Worm (Caenorhabditis elegans): ENCODE results near the gene F18E3.13.

DNA sequence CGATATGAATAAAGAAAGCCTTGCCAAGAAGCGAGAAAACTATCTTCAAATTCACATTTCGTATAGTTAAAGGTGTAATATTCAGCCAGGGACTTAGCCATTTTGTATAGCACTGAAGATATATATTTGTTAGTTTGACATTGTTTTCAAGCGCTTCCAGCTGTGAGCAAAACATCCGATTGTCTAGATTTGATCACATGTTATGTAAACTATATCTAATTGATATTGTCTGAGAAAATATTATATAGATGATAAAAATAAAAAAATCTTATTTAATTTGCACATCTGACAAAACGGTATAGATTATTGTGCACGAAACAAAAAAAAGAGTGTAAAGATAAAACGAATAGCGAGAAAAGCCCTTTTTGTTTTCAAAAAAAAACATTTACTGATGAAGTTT, 48.7 kb downstream of the F18E3.13 start, which contains the start of gene srh-89:
- TF ChIP-seq ceh-13 (GFP tag; optimal IDR thresholded peaks at IDR 0.05) (no peak), ets-7 (tag; optimal IDR thresholded peaks at IDR 0.05) (no peak)
